Worm (Caenorhabditis elegans) whole organism, L4 larva: Measurements from ENCODE around the gene eas-1.

Experiments
- F10B5.3 ChIP-seq: sonication (generic microtip); optimal IDR thresholded peaks from 2 replicates; lab custom pipeline; 2016; ENCODE audit warnings: mild to moderate bottlenecking, missing genetic modification characterization, missing compliant biosample characterization
- R02D3.7 ChIP-seq: fragments of 150-350 bp; sonication (generic microtip); optimal IDR thresholded peaks from 3 replicates; lab custom pipeline; 2014; ENCODE audit warnings: missing biosample characterization, missing genetic modification characterization
- T20F7.1 ChIP-seq: fragments of 200-800 bp; sonication (Bioruptor generic); optimal IDR thresholded peaks from 2 replicates; lab custom pipeline; 2018; ENCODE audit warnings: mild to moderate bottlenecking, missing genetic modification characterization, missing compliant biosample characterization
- T26A8.4 ChIP-seq: fragments of 200-800 bp; sonication (Bioruptor generic); IDR thresholded peaks from 2 replicates; pipeline ENCODE4 v1.3.6; 2022; ENCODE audit warnings: missing genetic modification characterization, missing compliant biosample characterization
- Y105C5A.15 ChIP-seq: fragments of 200-800 bp; sonication (Bioruptor generic); IDR thresholded peaks from 2 replicates; pipeline ENCODE4 v1.3.6; 2022; ENCODE audit warnings: missing genetic modification characterization, missing compliant biosample characterization
- Y75B8A.6 ChIP-seq: fragments of 200-800 bp; sonication (Bioruptor generic); IDR thresholded peaks from 2 replicates; pipeline ENCODE4 v1.3.6; 2022; ENCODE audit warnings: missing genetic modification reagents, missing genetic modification characterization, missing compliant biosample characterization
- arid-1 ChIP-seq: fragments of 200-800 bp; sonication (Bioruptor generic); conservative IDR thresholded peaks from 2 replicates; pipeline ENCODE4 v1.3.6; 2022; ENCODE audit warnings: missing genetic modification reagents, missing genetic modification characterization, missing compliant biosample characterization
- attf-4 ChIP-seq: sonication (generic microtip); optimal IDR thresholded peaks from 3 replicates; lab custom pipeline; 2017; ENCODE audit warnings: missing biosample characterization, missing genetic modification characterization
- ceh-20 ChIP-seq: fragments of 200-800 bp; sonication (Bioruptor generic); IDR thresholded peaks from 2 replicates; pipeline ENCODE4 v1.3.6; 2022; ENCODE audit warnings: missing genetic modification reagents, missing genetic modification characterization, missing compliant biosample characterization
- ceh-44 ChIP-seq: fragments of 200-800 bp; sonication (Bioruptor generic); IDR thresholded peaks from 2 replicates; pipeline ENCODE4 v1.3.6; 2022; ENCODE audit warnings: missing genetic modification reagents, missing genetic modification characterization, missing compliant biosample characterization
- ceh-62 ChIP-seq: sonication (generic microtip); optimal IDR thresholded peaks from 2 replicates; lab custom pipeline; 2017; ENCODE audit warnings: missing biosample characterization, missing genetic modification characterization
- ceh-82 ChIP-seq: sonication (generic microtip); optimal IDR thresholded peaks from 2 replicates; lab custom pipeline; 2017; ENCODE audit warnings: missing biosample characterization, missing genetic modification characterization
- daf-12 ChIP-seq: fragments of 150-350 bp; optimal IDR thresholded peaks from 2 replicates; lab custom pipeline; 2014; ENCODE audit warnings: missing biosample characterization, missing genetic modification reagents, missing genetic modification characterization
- daf-8 ChIP-seq: fragments of 200-800 bp; sonication (Bioruptor generic); IDR thresholded peaks from 2 replicates; pipeline ENCODE4 v1.3.6; 2022; ENCODE audit warnings: missing genetic modification characterization, missing compliant biosample characterization
- dmd-9 ChIP-seq: fragments of 200-800 bp; sonication (Bioruptor generic); IDR thresholded peaks from 2 replicates; pipeline ENCODE4 v1.3.6; 2022; ENCODE audit warnings: missing genetic modification reagents, missing genetic modification characterization, missing compliant biosample characterization
- dpl-1 ChIP-seq: fragments of 150-350 bp; optimal IDR thresholded peaks from 2 replicates; lab custom pipeline; 2014; ENCODE audit warnings: missing biosample characterization, missing genetic modification reagents, missing genetic modification characterization
- dve-1 ChIP-seq: sonication (generic microtip); optimal IDR thresholded peaks from 2 replicates; lab custom pipeline; 2017; ENCODE audit warnings: antibody characterized with exemption, mild to moderate bottlenecking, missing genetic modification characterization, missing compliant biosample characterization; ENCODE audit not compliant: insufficient read depth
- egl-27 ChIP-seq: sonication (generic microtip); optimal IDR thresholded peaks from 3 replicates; lab custom pipeline; 2017; ENCODE audit warnings: missing biosample characterization, missing genetic modification reagents, missing genetic modification characterization
- egl-43 ChIP-seq: fragments of 200-800 bp; sonication (Bioruptor generic); IDR thresholded peaks from 2 replicates; pipeline ENCODE4 v1.3.6; 2022; ENCODE audit warnings: missing genetic modification reagents, missing genetic modification characterization, missing compliant biosample characterization
- fos-1 ChIP-seq: fragments of 150-350 bp; optimal IDR thresholded peaks from 2 replicates; lab custom pipeline; 2014; ENCODE audit warnings: missing biosample characterization, missing genetic modification characterization
- gei-8 ChIP-seq: fragments of 200-800 bp; sonication (Bioruptor generic); optimal IDR thresholded peaks from 2 replicates; lab custom pipeline; 2018; ENCODE audit warnings: mild to moderate bottlenecking, missing genetic modification characterization, missing compliant biosample characterization
- hlh-11 ChIP-seq: fragments of 200-800 bp; sonication (Bioruptor generic); optimal IDR thresholded peaks from 2 replicates; lab custom pipeline; 2018; ENCODE audit warnings: mild to moderate bottlenecking, missing genetic modification characterization, missing compliant biosample characterization
- lin-1 ChIP-seq: fragments of 200-800 bp; sonication (Bioruptor generic); IDR thresholded peaks from 2 replicates; pipeline ENCODE4 v1.3.6; 2022; ENCODE audit warnings: missing genetic modification reagents, missing genetic modification characterization, missing compliant biosample characterization
- lin-13 ChIP-seq: fragments of 150-350 bp; optimal IDR thresholded peaks from 2 replicates; lab custom pipeline; 2014; ENCODE audit warnings: missing biosample characterization, missing genetic modification reagents, missing genetic modification characterization
- lin-15B ChIP-seq: fragments of 150-350 bp; sonication (generic microtip); optimal IDR thresholded peaks from 3 replicates; lab custom pipeline; 2014; ENCODE audit warnings: missing biosample characterization, missing genetic modification characterization
- lin-29 ChIP-seq: fragments of 200-800 bp; sonication (Bioruptor generic); IDR thresholded peaks from 2 replicates; pipeline ENCODE4 v1.3.6; 2022; ENCODE audit warnings: missing genetic modification reagents, missing genetic modification characterization, missing compliant biosample characterization
- lin-38 ChIP-seq: fragments of 200-800 bp; sonication (Bioruptor generic); IDR thresholded peaks from 2 replicates; pipeline ENCODE4 v1.3.6; 2022; ENCODE audit warnings: missing genetic modification reagents, missing genetic modification characterization, missing compliant biosample characterization
- lsy-2 ChIP-seq, 2 experiments: fragments of 150-350 bp in 1 of 2; sonication (generic microtip) in 1 of 2; optimal IDR thresholded peaks; 2 replicates each; lab custom pipeline; 2014 to 2017; ENCODE audit warnings: missing biosample characterization in 2 of 2, missing genetic modification characterization in 2 of 2
- madf-9 ChIP-seq: fragments of 200-800 bp; sonication (Bioruptor generic); conservative IDR thresholded peaks from 2 replicates; pipeline ENCODE4 v1.3.6; 2022; ENCODE audit warnings: missing genetic modification reagents, missing genetic modification characterization, missing compliant biosample characterization
- mdl-1 ChIP-seq, 2 experiments: fragments of 150-350 bp in 1 of 2; sonication (generic microtip) in 1 of 2; optimal IDR thresholded peaks; 2 replicates each; lab custom pipeline; 2014 to 2017; ENCODE audit warnings: missing biosample characterization in 2 of 2, missing genetic modification characterization in 2 of 2
- mdt-29 ChIP-seq: fragments of 200-800 bp; sonication (Bioruptor generic); IDR thresholded peaks from 2 replicates; pipeline ENCODE4 v1.3.6; 2022; ENCODE audit warnings: missing genetic modification reagents, missing genetic modification characterization, missing compliant biosample characterization
- nhr-10 ChIP-seq: fragments of 150-350 bp; optimal IDR thresholded peaks from 2 replicates; lab custom pipeline; 2014; ENCODE audit warnings: missing biosample characterization, missing genetic modification characterization
- nhr-111 ChIP-seq: fragments of 200-800 bp; sonication (Bioruptor generic); optimal IDR thresholded peaks from 2 replicates; lab custom pipeline; 2018; ENCODE audit warnings: mild to moderate bottlenecking, missing genetic modification characterization, missing compliant biosample characterization
- nhr-28 ChIP-seq: fragments of 150-350 bp; optimal IDR thresholded peaks from 2 replicates; lab custom pipeline; 2014; ENCODE audit warnings: missing biosample characterization, missing genetic modification characterization
- nhr-6 ChIP-seq: fragments of 150-350 bp; optimal IDR thresholded peaks from 2 replicates; lab custom pipeline; 2014; ENCODE audit warnings: missing biosample characterization, missing genetic modification characterization
- pha-4 ChIP-seq, 2 experiments: fragments of 150-350 bp in 1 of 2; fragments of 200-800 bp in 1 of 2; sonication (Bioruptor generic) in 1 of 2; IDR thresholded peaks in 1 of 2; optimal IDR thresholded peaks in 1 of 2; 2 replicates each; pipeline versions ENCODE4 v1.3.6 to Lab custom; 2014 to 2022; ENCODE audit warnings: missing genetic modification characterization in 2 of 2, missing genetic modification reagents in 2 of 2, missing biosample characterization in 1 of 2, missing compliant biosample characterization in 1 of 2
- php-3 ChIP-seq: fragments of 200-800 bp; sonication (Bioruptor generic); IDR thresholded peaks from 2 replicates; pipeline ENCODE4 v1.3.6; 2022; ENCODE audit warnings: missing genetic modification reagents, missing genetic modification characterization, missing compliant biosample characterization
- rbr-2 ChIP-seq: sonication (generic microtip); optimal IDR thresholded peaks from 2 replicates; lab custom pipeline; 2016; ENCODE audit warnings: missing genotype, missing genetic modification characterization, missing compliant biosample characterization
- saeg-2 ChIP-seq: fragments of 200-800 bp; sonication (Bioruptor generic); IDR thresholded peaks from 2 replicates; pipeline ENCODE4 v1.3.6; 2022; ENCODE audit warnings: missing genetic modification reagents, missing genetic modification characterization, missing compliant biosample characterization
- sdz-12 ChIP-seq: fragments of 200-800 bp; sonication (Bioruptor generic); optimal IDR thresholded peaks from 2 replicates; lab custom pipeline; 2018; ENCODE audit warnings: mild to moderate bottlenecking, missing genetic modification characterization, missing compliant biosample characterization
- set-16 ChIP-seq: fragments of 200-800 bp; sonication (Bioruptor generic); IDR thresholded peaks from 2 replicates; pipeline ENCODE4 v1.3.6; 2022; ENCODE audit warnings: missing genetic modification reagents, missing genetic modification characterization, missing compliant biosample characterization
- snpc-1.2 ChIP-seq: fragments of 200-800 bp; sonication (Bioruptor generic); IDR thresholded peaks from 2 replicates; pipeline ENCODE4 v1.3.6; 2022; ENCODE audit warnings: missing genetic modification reagents, missing genetic modification characterization, missing compliant biosample characterization
- snpc-4 ChIP-seq: fragments of 150-350 bp; optimal IDR thresholded peaks from 2 replicates; lab custom pipeline; 2014; ENCODE audit warnings: missing biosample characterization, missing genetic modification characterization
- spr-1 ChIP-seq: sonication (generic microtip); optimal IDR thresholded peaks from 2 replicates; lab custom pipeline; 2016; ENCODE audit warnings: mild to moderate bottlenecking, missing genetic modification characterization, missing compliant biosample characterization
- tag-97 ChIP-seq: fragments of 200-800 bp; sonication (Bioruptor generic); IDR thresholded peaks from 2 replicates; pipeline ENCODE4 v1.3.6; 2022; ENCODE audit warnings: missing genetic modification characterization, missing compliant biosample characterization
- tra-1 ChIP-seq: fragments of 200-800 bp; sonication (Bioruptor generic); IDR thresholded peaks from 2 replicates; pipeline ENCODE4 v1.3.6; 2022; ENCODE audit warnings: missing genetic modification reagents, missing genetic modification characterization, missing compliant biosample characterization
- unc-39 ChIP-seq: sonication (generic microtip); optimal IDR thresholded peaks from 2 replicates; lab custom pipeline; 2017; ENCODE audit warnings: missing biosample characterization, missing genetic modification characterization
- zfp-2 ChIP-seq: sonication (generic microtip); optimal IDR thresholded peaks from 2 replicates; lab custom pipeline; 2016; ENCODE audit warnings: mild to moderate bottlenecking, missing genetic modification characterization, missing compliant biosample characterization
- zfp-3 ChIP-seq: fragments of 200-800 bp; sonication (Bioruptor generic); conservative IDR thresholded peaks from 2 replicates; pipeline ENCODE4 v1.3.6; 2022; ENCODE audit warnings: missing genetic modification reagents, missing genetic modification characterization, missing compliant biosample characterization
- zip-2 ChIP-seq: fragments of 150-350 bp; optimal IDR thresholded peaks from 2 replicates; lab custom pipeline; 2014; ENCODE audit warnings: missing biosample characterization, missing genetic modification characterization
- ztf-11 ChIP-seq: fragments of 150-350 bp; optimal IDR thresholded peaks from 2 replicates; lab custom pipeline; 2014; ENCODE audit warnings: missing biosample characterization, missing genetic modification characterization
- ztf-7 ChIP-seq: fragments of 150-350 bp; optimal IDR thresholded peaks from 2 replicates; lab custom pipeline; 2014; ENCODE audit warnings: missing biosample characterization, missing genetic modification characterization

The eas-1 gene

DNA sequence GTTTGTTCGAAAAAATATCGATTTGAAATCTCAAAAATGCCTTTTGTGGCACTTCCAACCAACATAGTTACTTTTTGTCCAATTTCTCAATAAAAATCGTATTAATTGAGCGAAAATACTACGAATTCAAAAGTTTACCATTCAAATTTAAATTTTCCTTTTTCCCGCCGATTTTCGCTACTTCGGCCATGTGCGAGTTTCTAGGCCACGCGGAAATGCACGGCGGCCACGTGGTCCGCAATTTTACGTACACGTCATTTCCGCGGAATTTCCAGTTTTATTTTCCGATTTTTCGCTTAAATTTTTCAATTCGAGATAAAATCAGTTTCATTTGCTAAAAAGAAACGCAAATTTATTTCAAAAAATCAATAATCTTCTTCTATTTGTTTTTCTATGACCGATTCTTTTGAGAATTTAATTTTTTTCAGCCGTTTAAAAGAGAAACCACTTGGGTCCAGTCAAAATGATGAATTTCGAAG is at the start of gene eas-1:
TSS of gene eas-1 (plus strand) at position 429 of the 479 bp plus-strand sequence.
- peak; percentile 62 for TF ChIP-seq lin-13
- no peak for TF ChIP-seq ceh-62
- TF ChIP-seq tra-1 (GFP tag; lab: Robert Waterston, UW), result peak; percentile 54; the same call in 1 of the 2 replicates
- TF ChIP-seq fos-1, result no peak
- peak; percentile 57 for TF ChIP-seq lin-1 (GFP tag; lab: Robert Waterston, UW)
- TF ChIP-seq Y75B8A.6 (GFP tag; lab: Robert Waterston, UW), result no peak
- 0 out of 2 replicates have a peak, but pooled peaks have one; percentile 19 for TF ChIP-seq T26A8.4 (GFP tag; lab: Robert Waterston, UW)
- no peak for TF ChIP-seq attf-4
- TF ChIP-seq egl-27 (tag; lab: Kevin White, UChicago), result no peak
- TF ChIP-seq gei-8 (GFP tag; lab: Kevin White, UChicago), result no peak
- TF ChIP-seq hlh-11 (tag; lab: Kevin White, UChicago), result peak; percentile 71
- peak; percentile 28 for TF ChIP-seq spr-1 (tag; lab: Kevin White, UChicago)
- TF ChIP-seq lin-38 (GFP tag; lab: Robert Waterston, UW), result peak; percentile 80
- peak; percentile 71 for TF ChIP-seq madf-9
- TF ChIP-seq daf-12, result no peak
- TF ChIP-seq nhr-6 (tag; lab: Kevin White, UChicago), result peak; percentile 73
- no peak for TF ChIP-seq snpc-1.2 (GFP tag; lab: Robert Waterston, UW)
- no peak for TF ChIP-seq pha-4 (GFP tag; IDR thresholded peaks at IDR 0.05; lab: Robert Waterston, UW)
- TF ChIP-seq pha-4 (tag; optimal IDR thresholded peaks at IDR 0.05; lab: Kevin White, UChicago), result no peak
- no peak for TF ChIP-seq egl-43
- TF ChIP-seq arid-1 (GFP tag; lab: Robert Waterston, UW), result no peak
- peak in 1 of 2 experiments; percentile 86 for TF ChIP-seq lsy-2 (tag; optimal IDR thresholded peaks at IDR 0.05; lab: Kevin White, UChicago)
- no peak for TF ChIP-seq saeg-2 (GFP tag; lab: Robert Waterston, UW)
- no peak for TF ChIP-seq lin-15B (tag; lab: Kevin White, UChicago)
- TF ChIP-seq zfp-3, result no peak
- TF ChIP-seq dpl-1 (GFP tag; lab: Kevin White, UChicago), result peak; percentile 97
- TF ChIP-seq nhr-10 (tag; lab: Kevin White, UChicago), result no peak
- no peak for TF ChIP-seq php-3
- no peak for TF ChIP-seq F10B5.3
- no peak for TF ChIP-seq ztf-11 (tag; lab: Kevin White, UChicago)
- TF ChIP-seq zfp-2, result no peak
- TF ChIP-seq ceh-82 (tag; lab: Kevin White, UChicago), result no peak
- TF ChIP-seq lin-29 (GFP tag; lab: Robert Waterston, UW), result no peak
- TF ChIP-seq sdz-12, result no peak
- TF ChIP-seq nhr-28 (tag; lab: Kevin White, UChicago), result peak; percentile 45
- no peak for TF ChIP-seq Y105C5A.15 (GFP tag; lab: Robert Waterston, UW)
- no peak for TF ChIP-seq nhr-111
- TF ChIP-seq ztf-7 (tag; lab: Kevin White, UChicago), result peak; percentile 8
- TF ChIP-seq tag-97 (GFP tag; lab: Robert Waterston, UW), result 0 out of 2 replicates have a peak, but pooled peaks have one; percentile 79
- no peak for TF ChIP-seq daf-8
- TF ChIP-seq R02D3.7 (tag; lab: Kevin White, UChicago), result no peak
- TF ChIP-seq dve-1 (tag; lab: Kevin White, UChicago), result peak; percentile 59
- TF ChIP-seq mdl-1 (tag; optimal IDR thresholded peaks at IDR 0.05; lab: Kevin White, UChicago), result peak; percentile 82 to 95
- TF ChIP-seq T20F7.1 (GFP tag; lab: Kevin White, UChicago), result peak; percentile 63
- TF ChIP-seq ceh-20, result 0 out of 2 replicates have a peak, but pooled peaks have one; percentile 30
- TF ChIP-seq rbr-2, result peak; percentile 56
- no peak for TF ChIP-seq set-16 (GFP tag; lab: Robert Waterston, UW)
- TF ChIP-seq unc-39 (tag; lab: Kevin White, UChicago), result no peak
- TF ChIP-seq zip-2 (tag; lab: Kevin White, UChicago), result no peak
- peak; percentile 80 for TF ChIP-seq dmd-9
- TF ChIP-seq snpc-4 (tag; lab: Kevin White, UChicago), result no peak
- TF ChIP-seq mdt-29 (GFP tag; lab: Robert Waterston, UW), result no peak
- no peak for TF ChIP-seq ceh-44 (GFP tag; lab: Robert Waterston, UW)
